Worm (Caenorhabditis elegans) whole organism, L4/young adult: ENCODE results near the gene ZK822.1.

ENCODE experiments used
- W03F9.2 ChIP-seq: fragments of 150-350 bp; optimal IDR thresholded peaks from 2 replicates; lab custom pipeline; 2014; ENCODE audit warnings: missing biosample characterization, missing genetic modification characterization
- dao-5 ChIP-seq: sonication (generic microtip); optimal IDR thresholded peaks from 2 replicates; lab custom pipeline; 2016; ENCODE audit warnings: missing genotype, missing genetic modification characterization, moderate library complexity, missing compliant biosample characterization
- him-1 ChIP-seq: sonication (generic microtip); optimal IDR thresholded peaks from 2 replicates; lab custom pipeline; 2016; ENCODE audit warnings: missing genotype, missing genetic modification reagents, missing genetic modification characterization, missing compliant biosample characterization

Gene ZK822.1

DNA sequence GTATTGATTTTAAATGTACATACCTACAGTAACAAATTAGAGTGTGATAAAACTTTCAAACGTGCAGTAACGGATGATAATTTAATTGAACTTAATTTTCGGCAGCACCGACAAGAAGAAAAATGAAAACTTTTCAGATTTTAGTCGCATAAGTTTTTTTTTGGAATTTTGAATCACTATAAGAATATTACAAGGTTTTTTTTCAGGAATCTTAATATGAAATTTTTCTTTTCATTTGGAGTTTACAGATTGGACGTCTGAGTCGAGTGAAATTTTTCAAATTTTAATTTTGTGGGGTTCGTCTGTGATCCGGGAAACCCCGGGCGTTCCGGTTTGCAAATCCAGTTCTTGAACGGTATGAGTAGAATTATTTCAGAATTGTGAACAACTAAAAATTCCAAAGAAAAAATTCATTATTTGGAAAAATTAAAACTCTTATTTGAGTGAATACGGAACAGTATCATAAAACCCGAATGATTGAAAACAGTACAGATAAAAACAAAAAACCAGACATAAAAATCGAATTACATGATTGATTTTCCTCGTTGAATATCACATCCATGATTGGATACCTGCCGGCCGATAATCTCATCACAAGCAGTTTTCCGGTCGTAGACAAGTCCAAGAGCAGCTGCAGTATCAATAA, 8.5 kb downstream of the ZK822.1 start:
- TF ChIP-seq him-1 (no peak), dao-5 (tag; lab: Kevin White, UChicago) (no peak), W03F9.2 (tag; lab: Kevin White, UChicago) (no peak)

DNA sequence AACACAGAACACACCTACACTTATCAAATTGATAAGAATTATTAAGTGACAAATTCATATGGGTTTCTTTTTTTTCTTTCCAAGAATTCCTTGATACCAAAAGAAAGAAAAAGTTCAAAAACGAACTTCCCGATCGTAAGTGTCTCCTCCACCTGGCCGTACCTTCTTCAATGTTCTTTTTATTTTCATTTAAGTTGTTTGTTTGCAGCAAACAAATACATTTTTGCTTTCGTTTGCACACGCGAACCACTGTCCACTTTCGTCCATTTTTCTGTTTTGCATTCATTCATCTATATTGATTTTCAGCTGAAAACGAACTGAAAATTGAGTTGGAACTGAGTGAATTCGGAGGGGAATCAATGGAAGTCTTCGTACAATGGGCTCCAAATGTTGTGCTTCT, 10.2 kb downstream of the ZK822.1 start, which contains the start of gene VZK822L.2:
TSS of gene VZK822L.2 (plus strand) at position 301 of the 400 bp plus-strand sequence.
- TF ChIP-seq dao-5 (tag; lab: Kevin White, UChicago) = no peak
- TF ChIP-seq W03F9.2 (tag; lab: Kevin White, UChicago) = no peak
- no peak for TF ChIP-seq him-1

DNA sequence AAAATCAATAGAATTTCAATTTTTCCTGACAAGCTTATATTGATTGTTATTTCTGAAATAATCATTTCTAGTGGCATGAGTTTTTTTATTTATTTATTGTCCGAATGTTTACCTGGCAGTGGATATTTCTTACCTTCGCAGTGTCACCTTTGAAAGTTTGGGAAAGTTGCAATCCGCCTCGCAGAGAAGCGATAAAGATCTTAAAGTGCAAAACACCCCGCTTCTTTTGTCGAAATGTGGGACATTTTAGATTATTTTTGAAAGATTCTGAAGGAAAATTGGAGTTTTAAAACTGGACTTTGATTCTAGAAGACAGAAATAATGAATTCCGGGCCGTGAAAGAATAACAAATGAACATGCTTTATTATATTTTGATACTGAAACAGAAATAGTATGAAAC, 13.2 kb downstream of the ZK822.1 start:
- TF ChIP-seq dao-5 (tag; lab: Kevin White, UChicago) (no peak), W03F9.2 (tag; lab: Kevin White, UChicago) (no peak), him-1 (no peak)

DNA sequence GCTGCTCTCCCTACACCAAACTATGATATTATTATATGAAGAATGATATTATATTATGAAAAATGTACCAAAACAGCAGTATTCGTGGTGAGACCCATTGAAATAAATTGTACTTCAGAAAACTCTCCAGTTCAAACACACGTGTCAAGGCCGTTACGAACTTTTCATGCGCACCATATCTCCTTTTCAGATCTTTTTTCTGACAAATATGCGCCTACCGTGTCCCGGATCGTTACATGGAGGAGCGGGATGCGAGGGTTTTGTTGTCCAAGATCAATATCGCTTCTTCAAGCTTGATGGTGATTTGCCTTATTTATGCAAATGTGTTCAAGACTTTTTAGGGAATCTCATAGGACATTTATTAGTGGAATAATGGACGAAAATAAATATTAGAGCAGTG, 18.3 kb downstream of the ZK822.1 start:
- TF ChIP-seq W03F9.2 (tag; lab: Kevin White, UChicago) (no peak), dao-5 (tag; lab: Kevin White, UChicago) (no peak), him-1 (no peak)

DNA sequence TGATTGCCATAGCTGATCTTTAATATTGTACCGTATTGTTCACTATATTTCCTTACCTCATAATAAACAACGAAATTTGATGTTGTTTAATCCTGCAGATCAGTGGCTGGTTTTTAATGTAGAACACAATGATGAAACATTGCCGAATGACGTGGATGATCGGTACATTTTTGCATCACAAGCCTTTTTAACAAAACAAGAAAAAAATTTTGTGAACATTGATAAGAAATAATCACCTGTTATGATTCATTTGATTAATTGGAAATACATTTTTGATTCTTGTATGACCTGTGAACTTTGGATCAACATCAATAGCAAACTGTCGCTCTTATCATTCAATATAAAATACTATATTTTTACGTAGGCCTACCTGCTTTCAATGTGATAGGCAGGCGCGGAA, 19.1 kb downstream of the ZK822.1 start:
- TF ChIP-seq W03F9.2 (tag; lab: Kevin White, UChicago) = no peak
- no peak for TF ChIP-seq him-1
- no peak for TF ChIP-seq dao-5 (tag; lab: Kevin White, UChicago)

DNA sequence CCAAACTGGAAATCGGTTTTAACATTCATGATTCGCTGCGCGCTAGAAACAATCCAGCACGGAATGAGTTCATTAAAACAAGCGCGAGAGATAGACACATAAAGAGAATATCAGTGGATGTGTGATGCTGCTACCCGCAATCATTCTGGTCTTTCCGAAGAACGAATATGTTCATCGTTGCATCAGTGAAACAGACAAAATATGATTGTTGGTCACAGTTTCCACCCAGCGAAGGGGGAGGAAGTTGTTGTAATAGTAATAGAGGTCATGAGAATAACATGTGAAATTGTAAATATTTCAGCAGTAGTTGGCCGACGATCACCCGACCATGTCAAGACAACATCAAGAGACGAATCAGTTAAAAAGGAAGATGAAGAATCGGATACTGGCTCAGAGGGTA, 20.7 kb downstream of the ZK822.1 start:
- no peak for TF ChIP-seq dao-5 (tag; lab: Kevin White, UChicago)

DNA sequence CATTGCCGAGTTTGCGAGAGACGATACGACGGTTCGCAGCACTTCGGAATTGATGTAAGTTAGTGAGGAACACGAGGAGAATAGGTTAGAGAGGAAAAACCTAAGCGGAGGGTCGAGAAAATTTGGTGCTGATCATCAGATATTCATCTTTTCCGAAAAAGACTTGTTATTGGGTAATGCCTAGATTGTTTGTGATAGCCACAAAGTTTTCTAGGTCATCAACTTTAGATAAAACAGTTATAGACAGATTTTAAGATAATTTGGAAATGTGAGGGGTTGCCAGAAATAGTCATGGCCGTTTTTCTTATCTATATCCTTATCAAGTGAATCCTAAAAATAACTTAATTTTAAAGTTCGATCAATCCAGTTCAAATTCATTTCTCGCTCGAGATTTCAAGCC, 21.5 kb downstream of the ZK822.1 start:
- TF ChIP-seq W03F9.2 (tag; lab: Kevin White, UChicago) (no peak), him-1 (no peak)

DNA sequence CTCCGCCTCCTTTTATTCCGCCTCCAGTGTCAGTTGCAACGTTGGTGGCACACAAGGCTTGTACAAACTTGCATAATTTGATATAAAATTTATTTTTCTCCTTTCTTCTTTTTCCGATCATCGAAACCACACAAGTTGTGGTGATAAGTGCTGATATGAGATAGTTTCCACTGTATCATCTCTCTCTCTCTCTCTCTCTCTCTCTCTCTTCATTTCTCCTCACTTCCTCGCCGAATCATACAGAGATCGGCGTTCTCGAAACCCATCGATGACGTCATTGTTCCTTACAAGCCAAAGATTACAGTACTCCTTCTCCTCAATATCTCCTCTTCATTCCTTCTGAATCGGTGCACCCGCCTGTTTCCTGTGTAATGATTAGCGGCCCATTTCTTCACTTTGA, 22.6 kb downstream of the ZK822.1 start, which contains the start of gene nhr-43:
TSS of gene nhr-43 (plus strand) at position 233 of the 400 bp plus-strand sequence.
- no peak for TF ChIP-seq W03F9.2 (tag; lab: Kevin White, UChicago)
- TF ChIP-seq dao-5 (tag; lab: Kevin White, UChicago) = no peak
- TF ChIP-seq him-1 = no peak

DNA sequence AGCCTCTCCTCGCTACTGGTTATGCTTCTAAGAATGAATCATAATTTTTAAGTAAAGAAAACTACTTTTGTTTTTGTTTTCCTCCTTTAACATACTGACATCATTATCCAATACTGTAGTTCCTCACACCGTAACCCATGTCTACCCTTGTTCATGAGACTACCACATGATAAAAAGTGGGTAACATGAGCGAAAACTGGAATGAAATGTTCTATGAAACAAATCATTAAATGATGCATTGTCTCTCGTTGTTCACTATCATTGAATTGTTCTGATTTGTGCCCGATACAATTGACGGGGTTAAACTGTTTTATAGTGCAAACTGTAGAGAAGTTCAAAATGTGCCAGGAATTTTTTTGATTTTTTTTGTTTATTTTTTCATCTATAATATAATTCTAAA, 24.2 kb downstream of the ZK822.1 start:
- no peak for TF ChIP-seq him-1
- TF ChIP-seq W03F9.2 (tag; lab: Kevin White, UChicago) = no peak
- no peak for TF ChIP-seq dao-5 (tag; lab: Kevin White, UChicago)

DNA sequence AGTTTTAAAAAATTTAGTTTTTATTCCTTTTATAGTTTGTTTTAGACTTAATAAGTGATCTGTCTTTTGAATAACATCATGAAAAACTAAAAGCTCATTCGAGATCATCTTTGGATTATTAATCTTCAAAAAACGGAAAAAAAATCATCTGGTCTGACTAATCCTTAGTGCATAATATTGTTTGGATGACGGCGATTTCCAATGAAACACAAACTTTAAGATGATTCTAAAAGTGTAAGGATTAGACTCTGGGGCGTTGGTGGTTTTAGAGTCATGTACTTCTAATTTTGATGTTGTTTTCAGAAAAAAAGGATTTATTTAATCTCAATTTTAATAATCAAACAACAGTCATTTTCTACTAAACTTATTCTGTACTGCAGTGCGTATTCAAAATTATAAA, 28.6 kb downstream of the ZK822.1 start:
- TF ChIP-seq him-1 (no peak), W03F9.2 (tag; lab: Kevin White, UChicago) (no peak), dao-5 (tag; lab: Kevin White, UChicago) (no peak)

DNA sequence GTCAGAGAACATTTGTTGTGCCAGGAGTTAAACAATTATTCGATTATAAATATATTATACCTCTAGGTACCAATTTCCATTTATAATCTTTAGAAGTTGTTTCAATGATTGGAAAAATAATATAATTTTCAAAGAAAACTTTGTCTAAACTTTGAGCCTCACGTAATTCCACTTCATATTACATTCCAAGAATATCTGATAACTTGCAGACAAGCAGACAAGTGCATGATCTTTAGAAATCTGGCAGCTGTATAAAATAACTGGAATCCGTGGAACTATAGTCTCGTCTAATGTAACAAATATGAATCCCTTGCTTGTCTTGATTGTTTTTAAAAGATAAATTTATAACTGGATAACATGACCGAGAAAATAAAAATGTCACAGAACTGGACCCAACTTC, 29.4 kb downstream of the ZK822.1 start:
- no peak for TF ChIP-seq dao-5 (tag; lab: Kevin White, UChicago)
- no peak for TF ChIP-seq W03F9.2 (tag; lab: Kevin White, UChicago)
- no peak for TF ChIP-seq him-1

DNA sequence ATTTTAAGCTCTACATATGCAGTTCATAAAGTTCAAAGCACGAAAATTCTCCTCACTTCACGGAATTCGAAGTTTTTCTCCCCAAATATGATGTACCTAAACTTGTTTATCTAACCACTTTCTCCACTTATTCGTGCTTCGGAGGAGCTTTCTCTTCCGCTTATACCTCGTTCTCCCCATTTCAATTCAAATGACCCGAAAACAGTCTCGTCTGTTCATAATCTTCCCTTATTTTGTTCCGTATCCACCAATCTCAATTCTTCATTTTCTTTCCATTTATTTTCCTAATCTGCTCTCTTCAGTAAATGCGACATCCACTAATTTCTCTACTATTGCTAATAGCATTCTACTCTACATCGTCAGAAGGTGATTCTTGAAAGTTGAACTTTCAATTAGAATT, 36.6 kb downstream of the ZK822.1 start, which contains the start of gene let-653:
TSS of gene let-653 (plus strand) at position 301 of the 400 bp plus-strand sequence.
- no peak for TF ChIP-seq dao-5 (tag; lab: Kevin White, UChicago)
- TF ChIP-seq W03F9.2 (tag; lab: Kevin White, UChicago) = no peak

DNA sequence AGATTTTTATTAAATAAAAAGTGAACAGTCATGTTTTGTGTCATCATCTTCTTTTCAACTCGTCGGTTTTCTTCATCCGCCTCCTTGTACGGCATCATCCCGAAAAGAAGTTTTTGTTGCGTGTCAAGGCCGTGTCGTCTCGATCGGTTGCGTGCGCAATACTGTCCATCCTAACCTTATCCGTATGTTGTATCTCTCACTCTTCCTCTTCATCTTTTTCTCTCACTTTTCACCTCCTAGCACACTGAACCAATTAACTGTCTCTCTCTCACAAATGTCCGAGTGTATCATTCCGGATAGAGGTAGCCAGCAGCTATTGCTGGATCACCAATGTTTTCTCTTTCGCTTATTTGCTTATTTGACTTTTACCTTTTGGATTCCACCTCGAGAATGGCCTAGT, 38.5 kb downstream of the ZK822.1 start:
- TF ChIP-seq dao-5 (tag; lab: Kevin White, UChicago) = no peak
- no peak for TF ChIP-seq him-1
- TF ChIP-seq W03F9.2 (tag; lab: Kevin White, UChicago) = no peak

DNA sequence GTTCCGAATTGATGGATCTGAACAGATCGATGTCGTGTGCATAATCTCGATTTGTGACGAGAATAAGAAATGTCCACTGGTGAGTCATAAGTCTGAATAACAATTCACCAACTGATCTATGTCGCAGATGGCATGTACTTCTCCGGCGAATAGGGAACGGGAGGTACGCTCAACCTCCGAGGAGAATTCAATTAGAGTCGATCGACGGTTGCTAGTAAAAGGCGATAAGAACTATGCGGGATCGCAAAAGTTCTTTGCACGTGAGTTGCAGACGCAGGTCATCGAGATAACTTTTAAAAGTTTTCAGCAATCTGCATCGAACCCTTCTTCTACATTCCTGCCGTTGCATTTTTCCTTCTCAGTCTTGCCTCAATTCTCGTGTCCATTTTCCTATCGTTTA, 39.4 kb downstream of the ZK822.1 start:
- TF ChIP-seq W03F9.2 (tag; lab: Kevin White, UChicago) (no peak), him-1 (no peak), dao-5 (tag; lab: Kevin White, UChicago) (no peak)

DNA sequence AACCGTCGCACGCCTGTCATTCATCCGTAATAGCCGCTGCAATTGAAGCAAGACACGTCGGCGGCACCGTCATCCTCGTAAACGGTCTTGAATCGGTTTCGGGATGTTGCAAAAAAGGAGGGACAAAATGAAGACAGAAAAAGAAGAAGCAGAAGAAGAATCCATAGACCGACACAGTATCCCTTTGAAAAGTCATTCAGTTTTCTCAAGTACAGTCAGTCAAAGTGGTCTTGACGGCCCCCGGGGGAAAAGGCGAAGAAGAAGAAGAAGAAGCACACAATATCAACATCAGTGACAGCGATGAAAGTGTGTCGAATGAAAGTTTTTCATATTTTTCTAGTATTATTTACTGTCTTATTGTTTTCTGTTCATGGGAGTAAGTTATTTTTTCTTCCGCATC, 43.7 kb downstream of the ZK822.1 start, which contains the start of gene cutl-27:
TSS of gene cutl-27 (plus strand) at position 301 of the 400 bp plus-strand sequence.
- no peak for TF ChIP-seq W03F9.2 (tag; lab: Kevin White, UChicago)
- no peak for TF ChIP-seq dao-5 (tag; lab: Kevin White, UChicago)
